Fruit fly (Drosophila melanogaster) whole organism, prepupa: ENCODE measurements around the gene CG14435.

Experiments
- Blimp-1 ChIP-seq: fragments of 200-800 bp; sonication (Bioruptor generic); optimal IDR thresholded peaks from 3 replicates; lab custom pipeline; 2017; ENCODE audit warnings: missing biosample characterization, missing genetic modification characterization, mild to moderate bottlenecking, moderate library complexity, missing genetic modification reagents
- CG10669 ChIP-seq: fragments of 200-800 bp; sonication (Bioruptor generic); optimal IDR thresholded peaks from 3 replicates; lab custom pipeline; 2018; ENCODE audit warnings: missing biosample characterization, mild to moderate bottlenecking, missing genetic modification characterization, moderate library complexity
- CG11294 ChIP-seq: fragments of 200-800 bp; sonication (Bioruptor generic); IDR thresholded peaks from 2 replicates; pipeline ENCODE4 v1.3.6; 2022; ENCODE audit warnings: missing biosample characterization, missing genetic modification characterization
- CG11762 ChIP-seq: fragments of 200-800 bp; sonication (Bioruptor generic); optimal IDR thresholded peaks from 3 replicates; lab custom pipeline; 2016; ENCODE audit warnings: missing biosample characterization, missing genetic modification characterization; ENCODE audit not compliant: insufficient read depth
- CG11902 ChIP-seq: fragments of 200-800 bp; sonication (Bioruptor generic); optimal IDR thresholded peaks from 3 replicates; lab custom pipeline; 2016; ENCODE audit warnings: missing biosample characterization, missing genetic modification characterization
- CG15336 ChIP-seq: fragments of 200-800 bp; sonication (Bioruptor generic); IDR thresholded peaks from 2 replicates; pipeline ENCODE4 v1.3.6; 2022; ENCODE audit warnings: missing biosample characterization, missing genetic modification characterization
- CG3032 ChIP-seq: fragments of 200-800 bp; optimal IDR thresholded peaks from 2 replicates; lab custom pipeline; 2019; ENCODE audit warnings: missing biosample characterization, mild to moderate bottlenecking, missing genetic modification characterization, moderate library complexity
- CG32006 ChIP-seq: fragments of 200-800 bp; sonication (Bioruptor generic); optimal IDR thresholded peaks from 3 replicates; lab custom pipeline; 2017; ENCODE audit warnings: missing biosample characterization, mild to moderate bottlenecking, missing genetic modification characterization
- CG3919 ChIP-seq: fragments of 200-800 bp; sonication (Bioruptor generic); optimal IDR thresholded peaks from 3 replicates; lab custom pipeline; 2016; ENCODE audit warnings: missing biosample characterization, missing genetic modification characterization
- CG4318 ChIP-seq: fragments of 200-800 bp; sonication (Bioruptor generic); optimal IDR thresholded peaks from 3 replicates; lab custom pipeline; 2017; ENCODE audit warnings: missing biosample characterization, mild to moderate bottlenecking, missing genetic modification characterization
- CG6163 ChIP-seq: fragments of 200-800 bp; sonication (Bioruptor generic); IDR thresholded peaks from 3 replicates; pipeline ENCODE4 v1.3.6; 2022; ENCODE audit warnings: missing biosample characterization, missing genetic modification characterization
- CG6854 ChIP-seq: fragments of 200-800 bp; sonication (Bioruptor generic); optimal IDR thresholded peaks from 2 replicates; lab custom pipeline; 2017; ENCODE audit warnings: missing biosample characterization, mild to moderate bottlenecking, missing genetic modification characterization
- CG7368 ChIP-seq: fragments of 200-800 bp; sonication (Bioruptor generic); optimal IDR thresholded peaks from 3 replicates; lab custom pipeline; 2016; ENCODE audit warnings: missing biosample characterization, missing genetic modification characterization
- CG8119 ChIP-seq: fragments of 200-800 bp; sonication (Bioruptor generic); IDR thresholded peaks from 3 replicates; pipeline ENCODE4 v1.3.6; 2022; ENCODE audit warnings: missing biosample characterization, missing genetic modification characterization
- CG8319 ChIP-seq: fragments of 200-800 bp; sonication (Bioruptor generic); optimal IDR thresholded peaks from 3 replicates; lab custom pipeline; 2016; ENCODE audit warnings: missing biosample characterization, missing genetic modification characterization
- CG8632 ChIP-seq: fragments of 200-800 bp; sonication (Bioruptor generic); optimal IDR thresholded peaks from 3 replicates; lab custom pipeline; 2016; ENCODE audit warnings: missing biosample characterization, missing genetic modification characterization
- CG9139 ChIP-seq: fragments of 200-800 bp; sonication (Bioruptor generic); optimal IDR thresholded peaks from 3 replicates; lab custom pipeline; 2017; ENCODE audit warnings: missing biosample characterization, mild to moderate bottlenecking, missing genetic modification characterization
- Eip75B ChIP-seq: fragments of 200-800 bp; sonication (Bioruptor generic); optimal IDR thresholded peaks from 3 replicates; lab custom pipeline; 2016; ENCODE audit warnings: missing biosample characterization, missing genetic modification characterization
- Eip93F ChIP-seq: fragments of 200-800 bp; sonication (Bioruptor generic); optimal IDR thresholded peaks from 2 replicates; lab custom pipeline; 2016; ENCODE audit warnings: missing biosample characterization, mild to moderate bottlenecking, missing genetic modification characterization
- Hr38 ChIP-seq: sonication (Bioruptor generic); optimal IDR thresholded peaks from 2 replicates; lab custom pipeline; 2016; ENCODE audit warnings: missing biosample characterization, missing genetic modification characterization
- Hr39 ChIP-seq: fragments of 200-800 bp; sonication (Bioruptor generic); optimal IDR thresholded peaks from 2 replicates; lab custom pipeline; 2016; ENCODE audit warnings: missing biosample characterization, missing genetic modification characterization
- Hr4 ChIP-seq: fragments of 200-800 bp; sonication (Bioruptor generic); optimal IDR thresholded peaks from 3 replicates; lab custom pipeline; 2016; ENCODE audit warnings: missing biosample characterization, missing genetic modification characterization
- Lpt ChIP-seq: fragments of 200-800 bp; sonication (Bioruptor generic); optimal IDR thresholded peaks from 3 replicates; lab custom pipeline; 2016; ENCODE audit warnings: missing biosample characterization, missing genetic modification characterization
- Met ChIP-seq: fragments of 200-800 bp; sonication (Bioruptor generic); optimal IDR thresholded peaks from 3 replicates; lab custom pipeline; 2016; ENCODE audit warnings: missing biosample characterization, missing genetic modification characterization
- Smox ChIP-seq: fragments of 200-800 bp; sonication (Bioruptor generic); optimal IDR thresholded peaks from 3 replicates; lab custom pipeline; 2016; ENCODE audit warnings: missing biosample characterization, missing genetic modification characterization
- Sox14 ChIP-seq: fragments of 200-800 bp; sonication (Bioruptor generic); optimal IDR thresholded peaks from 3 replicates; lab custom pipeline; 2016; ENCODE audit warnings: missing biosample characterization, missing genetic modification characterization
- achi ChIP-seq: fragments of 200-800 bp; sonication (Bioruptor generic); optimal IDR thresholded peaks from 3 replicates; lab custom pipeline; 2016; ENCODE audit warnings: missing biosample characterization, missing genetic modification characterization
- acj6 ChIP-seq: fragments of 200-800 bp; sonication (Bioruptor generic); optimal IDR thresholded peaks from 3 replicates; lab custom pipeline; 2016; ENCODE audit warnings: missing biosample characterization, missing genetic modification characterization
- dac ChIP-seq: fragments of 200-800 bp; sonication (Bioruptor generic); optimal IDR thresholded peaks from 2 replicates; lab custom pipeline; 2017; ENCODE audit warnings: missing biosample characterization, mild to moderate bottlenecking, missing genetic modification characterization
- dsx ChIP-seq: fragments of 200-800 bp; optimal IDR thresholded peaks from 3 replicates; lab custom pipeline; 2019; ENCODE audit warnings: missing biosample characterization, mild to moderate bottlenecking, missing genetic modification characterization, moderate library complexity; ENCODE audit not compliant: poor library complexity, severe bottlenecking
- eg ChIP-seq: fragments of 200-800 bp; sonication (Bioruptor generic); IDR thresholded peaks from 3 replicates; pipeline ENCODE4 v1.3.6; 2022; ENCODE audit warnings: missing biosample characterization, missing genetic modification characterization
- esn ChIP-seq: fragments of 200-800 bp; sonication (Bioruptor generic); optimal IDR thresholded peaks from 2 replicates; lab custom pipeline; 2016; ENCODE audit warnings: missing biosample characterization, mild to moderate bottlenecking, missing genetic modification characterization, moderate library complexity
- fd59A ChIP-seq: fragments of 200-800 bp; sonication (Bioruptor generic); optimal IDR thresholded peaks from 2 replicates; lab custom pipeline; 2017; ENCODE audit warnings: missing biosample characterization, mild to moderate bottlenecking, missing genetic modification characterization, missing genetic modification reagents
- fd85E ChIP-seq: fragments of 200-800 bp; sonication (Bioruptor generic); optimal IDR thresholded peaks from 3 replicates; lab custom pipeline; 2016; ENCODE audit warnings: missing biosample characterization, missing genetic modification characterization
- fkh ChIP-seq: fragments of 200-800 bp; sonication (Bioruptor generic); optimal IDR thresholded peaks from 3 replicates; lab custom pipeline; 2017; ENCODE audit warnings: missing biosample characterization, mild to moderate bottlenecking, missing genetic modification characterization, moderate library complexity
- net ChIP-seq: fragments of 200-800 bp; sonication (Bioruptor generic); optimal IDR thresholded peaks from 3 replicates; lab custom pipeline; 2016; ENCODE audit warnings: missing biosample characterization, missing genetic modification characterization
- pdm3 ChIP-seq: fragments of 200-800 bp; sonication (Bioruptor generic); optimal IDR thresholded peaks from 3 replicates; lab custom pipeline; 2016; ENCODE audit warnings: missing biosample characterization, missing genetic modification characterization
- salr ChIP-seq, 2 experiments: fragments of 200-800 bp; sonication (Bioruptor generic); optimal IDR thresholded peaks; 3 replicates each; lab custom pipeline; 2016 to 2018; ENCODE audit warnings: missing biosample characterization in 2 of 2, missing genetic modification characterization in 2 of 2, mild to moderate bottlenecking in 1 of 2
- spab ChIP-seq: fragments of 200-800 bp; sonication (Bioruptor generic); optimal IDR thresholded peaks from 2 replicates; lab custom pipeline; 2017; ENCODE audit warnings: missing biosample characterization, mild to moderate bottlenecking, missing genetic modification characterization, missing genetic modification reagents
- ss ChIP-seq, 2 experiments: fragments of 200-800 bp; sonication (Bioruptor generic); optimal IDR thresholded peaks; 2 replicates in 1 of 2; 3 replicates in 1 of 2; lab custom pipeline; 2017 to 2018; ENCODE audit warnings: mild to moderate bottlenecking in 2 of 2, missing biosample characterization in 2 of 2, missing genetic modification characterization in 2 of 2, moderate library complexity in 1 of 2
- svp ChIP-seq: fragments of 200-800 bp; sonication (Bioruptor generic); peaks from one replicate; lab custom pipeline; 2016; ENCODE audit warnings: missing biosample characterization, missing genetic modification characterization
- topi ChIP-seq: fragments of 200-800 bp; sonication (Bioruptor generic); optimal IDR thresholded peaks from 3 replicates; lab custom pipeline; 2016; ENCODE audit warnings: missing biosample characterization, missing genetic modification characterization
- vri ChIP-seq: fragments of 200-800 bp; sonication (Bioruptor generic); optimal IDR thresholded peaks from 3 replicates; lab custom pipeline; 2016; ENCODE audit warnings: missing biosample characterization, mild to moderate bottlenecking, missing genetic modification characterization

Gene CG14435

dm6 chrX:6804485-6805295 is 39.0 kb downstream of the CG14435 start (continued):
- TF ChIP-seq Hr38 (GFP tag; lab: Kevin White, UChicago) (peak; percentile 78), acj6 (GFP tag; lab: Kevin White, UChicago) (peak; percentile 93), CG11902 (peak; percentile 76), CG4318 (peak; percentile 88), spab (GFP tag; lab: Kevin White, UChicago) (no peak), dsx (GFP tag; lab: Kevin White, UChicago) (peak; percentile 79), Blimp-1 (GFP tag; lab: Kevin White, UChicago) (peak; percentile 71), CG11294 (peak; percentile 94), CG10669 (GFP tag; lab: Kevin White, UChicago) (peak; percentile 80), Hr4 (GFP tag; lab: Kevin White, UChicago) (peak; percentile 95), eg (peak; percentile 98), CG15336 (GFP tag; lab: Robert Waterston, UW) (peak; percentile 97), svp (GFP tag; lab: Kevin White, UChicago) (peak; percentile 97), Sox14 (GFP tag; lab: Kevin White, UChicago) (peak; percentile 95), CG3919 (GFP tag; lab: Kevin White, UChicago) (peak; percentile 93), vri (GFP tag; lab: Kevin White, UChicago) (peak; percentile 93), Eip75B (GFP tag; lab: Kevin White, UChicago) (peak; percentile 88), CG6163 (GFP tag; lab: Robert Waterston, UW) (peak; percentile 97), achi (peak; percentile 91), CG8119 (GFP tag; lab: Robert Waterston, UW) (peak; percentile 98), fd85E (GFP tag; lab: Kevin White, UChicago) (peak; percentile 55)

dm6 chrX:6803880-6804484 is 39.7 kb downstream of the CG14435 start:
- TF ChIP-seq Lpt (GFP tag; lab: Kevin White, UChicago) (no peak), eg (no peak), fd59A (no peak), CG8319 (GFP tag; lab: Kevin White, UChicago) (no peak), CG10669 (GFP tag; lab: Kevin White, UChicago) (peak; percentile 5), Sox14 (GFP tag; lab: Kevin White, UChicago) (peak; percentile 83), Hr38 (GFP tag; lab: Kevin White, UChicago) (no peak), CG9139 (GFP tag; lab: Kevin White, UChicago) (peak; percentile 41), CG6163 (GFP tag; lab: Robert Waterston, UW) (peak; percentile 24; the same call in 1 of the 3 replicates), ss (GFP tag; optimal IDR thresholded peaks at IDR 0.05; lab: Kevin White, UChicago) (peak; percentile 36 to 44)

dm6 chrX:6803312-6803794 is 40.4 kb downstream of the CG14435 start, which contains the start of the genes C3G and pod1:
C3G (minus strand) TSS chrX:6803593.
pod1 (plus strand) TSS chrX:6803684.
- TF ChIP-seq Eip75B (GFP tag; lab: Kevin White, UChicago) (peak; percentile 11), Eip93F (peak; percentile 15), topi (GFP tag; lab: Kevin White, UChicago) (peak; percentile 3), dac (GFP tag; lab: Kevin White, UChicago) (no peak), CG8119 (GFP tag; lab: Robert Waterston, UW) (no peak; the same call in 2 of the 3 replicates), CG11762 (GFP tag; lab: Kevin White, UChicago) (no peak), CG6854 (no peak), vri (GFP tag; lab: Kevin White, UChicago) (peak; percentile 16), CG32006 (GFP tag; lab: Kevin White, UChicago) (no peak), pdm3 (peak; percentile 21), acj6 (GFP tag; lab: Kevin White, UChicago) (no peak), Met (GFP tag; lab: Kevin White, UChicago) (no peak), fkh (GFP tag; lab: Kevin White, UChicago) (peak; percentile 71), Sox14 (GFP tag; lab: Kevin White, UChicago) (no peak), Hr4 (GFP tag; lab: Kevin White, UChicago) (peak; percentile 18), CG15336 (GFP tag; lab: Robert Waterston, UW) (no peak), CG3919 (GFP tag; lab: Kevin White, UChicago) (peak; percentile 28), CG8632 (GFP tag; lab: Kevin White, UChicago) (no peak), CG7368 (GFP tag; lab: Kevin White, UChicago) (no peak), net (GFP tag; lab: Kevin White, UChicago) (no peak), CG3032 (tag; lab: Kevin White, UChicago) (no peak), svp (GFP tag; lab: Kevin White, UChicago) (peak; percentile 55), salr (GFP tag; optimal IDR thresholded peaks at IDR 0.05; lab: Kevin White, UChicago) (no peak), Hr38 (GFP tag; lab: Kevin White, UChicago) (no peak), Smox (peak; percentile 31), esn (GFP tag; lab: Kevin White, UChicago) (peak; percentile 19), Hr39 (GFP tag; lab: Kevin White, UChicago) (peak; percentile 27), Lpt (GFP tag; lab: Kevin White, UChicago) (no peak)
